Fruit fly (Drosophila melanogaster): ENCODE measurements around the gene CG33003.
A peak's percentile ranks its signal among the peaks of the same experiment; 100 is the strongest.

The CG33003 gene

dm6 chr2L:4448582-4449016 is 47.8 kb downstream of the CG33003 start, which contains the start of gene MFS18 (continued):
- TF ChIP-seq Deaf1 (tag; optimal IDR thresholded peaks at IDR 0.05) (peak; percentile 69), exex (tag; optimal IDR thresholded peaks at IDR 0.05) (peak; percentile 90), CG17568 (GFP tag; optimal IDR thresholded peaks at IDR 0.05) (no peak), CG12391 (tag; optimal IDR thresholded peaks at IDR 0.05) (peak; percentile 98), CG9932 (GFP tag; IDR thresholded peaks at IDR 0.05) (peak; percentile 98), sisA (GFP tag; IDR thresholded peaks at IDR 0.05) (peak; percentile 99), psq (GFP tag; optimal IDR thresholded peaks at IDR 0.05) (peak; percentile 91), Neu2 (GFP tag; optimal IDR thresholded peaks at IDR 0.05; ENCODE audit: borderline replicate concordance) (peak; percentile 81), bcd (GFP tag; optimal IDR thresholded peaks at IDR 0.05) (peak; percentile 98), fru (optimal IDR thresholded peaks at IDR 0.05) (no peak), Hsf (GFP tag; optimal IDR thresholded peaks at IDR 0.05) (peak; percentile 94), zfh1 (GFP tag; IDR thresholded peaks at IDR 0.05) (peak; percentile 99), rib (GFP tag; IDR thresholded peaks at IDR 0.05) (peak; percentile 97), NC2α (GFP tag; optimal IDR thresholded peaks at IDR 0.05) (peak; percentile 66), fd96Cb (tag; optimal IDR thresholded peaks at IDR 0.05) (peak; percentile 100), gt (GFP tag; IDR thresholded peaks at IDR 0.05) (peak; percentile 96), CG6683 (GFP tag; optimal IDR thresholded peaks at IDR 0.05) (peak; percentile 97), CG3065 (GFP tag; optimal IDR thresholded peaks at IDR 0.05) (peak; percentile 91), tgo (GFP tag; IDR thresholded peaks at IDR 0.05) (peak; percentile 99), CG10543 (GFP tag; optimal IDR thresholded peaks at IDR 0.05) (peak; percentile 81), gcm2 (GFP tag; optimal IDR thresholded peaks at IDR 0.05) (peak; percentile 73), shn (GFP tag; optimal IDR thresholded peaks at IDR 0.05) (peak; percentile 69), gsb-n (tag; optimal IDR thresholded peaks at IDR 0.05) (peak; percentile 97), CG13287 (GFP tag; IDR thresholded peaks at IDR 0.05; ENCODE audit: partially characterized antibody) (peak; percentile 67), CG33213 (GFP tag; optimal IDR thresholded peaks at IDR 0.05) (peak; percentile 68), pnt (GFP tag; optimal IDR thresholded peaks at IDR 0.05) (peak; percentile 66), seq (GFP tag; IDR thresholded peaks at IDR 0.05) (peak; percentile 99), ato (GFP tag; IDR thresholded peaks at IDR 0.05; ENCODE audit: partially characterized antibody) (peak; percentile 92), pb (GFP tag; optimal IDR thresholded peaks at IDR 0.05) (peak; percentile 88), Mad (GFP tag; optimal IDR thresholded peaks at IDR 0.05) (peak; percentile 90), CG2202 (tag; optimal IDR thresholded peaks at IDR 0.05) (peak; percentile 95), Dref (GFP tag; IDR thresholded peaks at IDR 0.05) (peak; percentile 85), CG10366 (GFP tag; IDR thresholded peaks at IDR 0.05) (peak; percentile 98), CG3995 (GFP tag; optimal IDR thresholded peaks at IDR 0.05) (peak; percentile 77), CG4820 (GFP tag; optimal IDR thresholded peaks at IDR 0.05) (peak; percentile 95), ac (GFP tag; optimal IDR thresholded peaks at IDR 0.05) (peak; percentile 78), ranshi (GFP tag; IDR thresholded peaks at IDR 0.05) (peak; percentile 99), CG10959 (GFP tag; IDR thresholded peaks at IDR 0.05) (peak; percentile 98), Vsx1 (GFP tag; optimal IDR thresholded peaks at IDR 0.05) (no peak), CG17829 (tag; optimal IDR thresholded peaks at IDR 0.05) (peak; percentile 99), CG9817 (tag; optimal IDR thresholded peaks at IDR 0.05) (peak; percentile 87), z (GFP tag; IDR thresholded peaks at IDR 0.05) (peak; percentile 77; the same call in 2 of the 3 replicates), Rfx (GFP tag; IDR thresholded peaks at IDR 0.05) (peak; percentile 98), CHES-1-like (GFP tag; optimal IDR thresholded peaks at IDR 0.05) (peak; percentile 73), ci (GFP tag; IDR thresholded peaks at IDR 0.05) (peak; percentile 99), dpn (GFP tag; optimal IDR thresholded peaks at IDR 0.05) (peak; percentile 97 to 98), CG8359 (GFP tag; optimal IDR thresholded peaks at IDR 0.05; ENCODE audit: borderline replicate concordance) (peak; percentile 94), slou (GFP tag; optimal IDR thresholded peaks at IDR 0.05) (peak; percentile 98), stc (GFP tag; IDR thresholded peaks at IDR 0.05) (peak; percentile 100), CG13424 (tag; optimal IDR thresholded peaks at IDR 0.05) (peak; percentile 92), sens-2 (GFP tag; IDR thresholded peaks at IDR 0.05) (peak; percentile 97), CG6175 (GFP tag; IDR thresholded peaks at IDR 0.05) (peak; percentile 97)
